Worm (Caenorhabditis elegans): ENCODE results near the gene F33C8.2.

F33C8.2 gene

DNA sequence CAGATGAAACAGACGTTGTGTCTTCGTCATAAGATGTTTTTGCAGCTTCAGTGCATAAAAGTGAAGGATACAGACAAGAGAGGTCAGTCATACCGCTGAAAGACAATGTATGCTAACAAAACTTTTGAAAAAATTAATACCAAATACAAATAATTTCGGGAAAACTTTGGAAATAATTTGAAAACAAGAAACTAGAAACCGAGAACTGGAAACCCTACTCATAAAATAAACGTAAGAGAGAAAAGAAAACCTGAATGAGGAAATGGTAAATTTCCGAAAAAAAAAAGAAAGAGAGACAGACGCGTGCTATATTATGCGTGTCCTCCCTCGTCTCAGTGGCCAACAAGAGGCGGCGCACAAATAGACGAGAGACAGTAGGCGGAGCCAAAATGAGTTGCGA lies 28.3 kb upstream of the F33C8.2 start, which contains the start of gene sox-3:
TSS of gene sox-3 (minus strand) at position 101 of the 400 bp plus-strand sequence.
- no peak for TF ChIP-seq mep-1 (tag; optimal IDR thresholded peaks at IDR 0.05)
- TF ChIP-seq ces-1 (GFP tag; optimal IDR thresholded peaks at IDR 0.05), result peak; percentile 3
- TF ChIP-seq ceh-83 (GFP tag; optimal IDR thresholded peaks at IDR 0.05), result no peak

ce11 chrX:14694633-14695177 lies 26.5 kb upstream of the F33C8.2 start:
- no peak for TF ChIP-seq elt-1 (tag; optimal IDR thresholded peaks at IDR 0.05; ENCODE audit: borderline replicate concordance, insufficient read depth)
- no peak for TF ChIP-seq hlh-1 (tag; optimal IDR thresholded peaks at IDR 0.05)
- peak; percentile 97 for TF ChIP-seq ces-1 (GFP tag; optimal IDR thresholded peaks at IDR 0.05)
- TF ChIP-seq lsy-2 (tag; optimal IDR thresholded peaks at IDR 0.05), result no peak
- no peak for TF ChIP-seq blmp-1 (tag; optimal IDR thresholded peaks at IDR 0.05)
- TF ChIP-seq snpc-4 (tag; optimal IDR thresholded peaks at IDR 0.05), result no peak
- TF ChIP-seq drap-1 (GFP tag; optimal IDR thresholded peaks at IDR 0.05), result no peak

- no peak for TF ChIP-seq ztf-11 (tag; optimal IDR thresholded peaks at IDR 0.05)
- peak; percentile 94 for TF ChIP-seq ces-1 (GFP tag; optimal IDR thresholded peaks at IDR 0.05)
- no peak for TF ChIP-seq pha-4 (tag; optimal IDR thresholded peaks at IDR 0.05)
- TF ChIP-seq mls-2 (tag; optimal IDR thresholded peaks at IDR 0.05), result no peak
- no peak for TF ChIP-seq nhr-2 (tag; optimal IDR thresholded peaks at IDR 0.05)
- TF ChIP-seq cnd-1 (tag; optimal IDR thresholded peaks at IDR 0.05), result no peak
- no peak for TF ChIP-seq hlh-1 (tag; optimal IDR thresholded peaks at IDR 0.05)
- no peak for TF ChIP-seq elt-1 (tag; optimal IDR thresholded peaks at IDR 0.05; ENCODE audit: borderline replicate concordance, insufficient read depth)
Measured at ce11 chrX:14695892-14696291, 25.3 kb upstream of the F33C8.2 start.

DNA sequence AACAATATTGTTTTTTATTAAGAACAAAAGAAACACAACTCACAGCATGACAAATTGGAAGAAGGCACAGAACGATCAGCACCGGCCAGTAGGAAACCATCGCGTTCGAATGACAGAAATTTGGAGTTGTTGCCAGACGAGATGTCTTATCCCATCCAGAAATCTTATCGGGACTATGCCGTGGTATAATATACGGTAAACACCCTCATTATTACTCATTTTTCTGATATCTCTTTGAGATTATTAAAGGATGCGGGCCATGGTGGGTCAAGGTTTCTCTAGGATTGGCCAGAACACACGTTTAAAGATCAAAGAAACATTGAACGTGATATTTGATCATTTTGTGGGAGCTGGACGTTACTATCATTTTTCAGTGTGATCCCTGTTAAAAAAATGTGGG lies 21.3 kb upstream of the F33C8.2 start, which contains the start of gene hch-1:
TSS of gene hch-1 (minus strand) at position 112 of the 400 bp plus-strand sequence.
- TF ChIP-seq nhr-2 (tag; optimal IDR thresholded peaks at IDR 0.05) (peak; percentile 32), elt-1 (tag; optimal IDR thresholded peaks at IDR 0.05; ENCODE audit: borderline replicate concordance, insufficient read depth) (peak; percentile 92), lin-32 (GFP tag; optimal IDR thresholded peaks at IDR 0.05) (no peak)

DNA sequence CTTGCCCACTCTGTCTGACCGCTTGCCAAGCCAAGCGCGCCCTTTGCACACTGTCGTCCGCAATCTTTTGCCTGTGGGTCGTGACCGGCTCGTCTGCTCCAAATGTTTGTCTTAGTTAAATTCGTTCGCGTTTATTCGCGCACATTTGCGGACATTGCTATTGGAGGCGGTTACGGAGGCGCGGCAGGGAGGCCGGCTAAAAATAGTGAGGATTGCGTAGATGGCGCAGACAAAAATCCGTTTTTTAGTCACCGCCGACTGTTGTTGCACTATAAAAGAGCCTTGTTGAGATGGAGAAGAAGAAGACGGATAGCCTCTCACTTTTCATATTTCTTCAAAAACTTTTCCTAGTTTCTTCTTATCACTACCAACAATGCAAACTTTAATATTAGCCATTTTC lies 19.7 kb upstream of the F33C8.2 start, which contains the start of gene F40E10.5:
TSS of gene F40E10.5 (plus strand) at position 301 of the 400 bp plus-strand sequence.
- TF ChIP-seq elt-3 (tag; optimal IDR thresholded peaks at IDR 0.05) (no peak), ceh-39 (tag; optimal IDR thresholded peaks at IDR 0.05) (no peak), nhr-2 (tag; optimal IDR thresholded peaks at IDR 0.05) (peak; percentile 39)

ce11 chrX:14704933-14705332 lies 16.3 kb upstream of the F33C8.2 start:
- TF ChIP-seq pha-4 (tag; optimal IDR thresholded peaks at IDR 0.05) (no peak), nhr-237 (tag; optimal IDR thresholded peaks at IDR 0.05) (no peak), ceh-83 (GFP tag; optimal IDR thresholded peaks at IDR 0.05) (no peak), snpc-4 (tag; optimal IDR thresholded peaks at IDR 0.05) (no peak), elt-3 (tag; optimal IDR thresholded peaks at IDR 0.05) (no peak), nhr-12 (tag; optimal IDR thresholded peaks at IDR 0.05) (no peak), lin-32 (GFP tag; optimal IDR thresholded peaks at IDR 0.05) (no peak), unc-120 (tag; optimal IDR thresholded peaks at IDR 0.05; ENCODE audit: poor library complexity, severe bottlenecking) (no peak), drap-1 (GFP tag; optimal IDR thresholded peaks at IDR 0.05) (no peak), unc-39 (tag; optimal IDR thresholded peaks at IDR 0.05) (no peak), mep-1 (tag; optimal IDR thresholded peaks at IDR 0.05) (no peak), unc-62 (GFP tag; optimal IDR thresholded peaks at IDR 0.05) (no peak)

DNA sequence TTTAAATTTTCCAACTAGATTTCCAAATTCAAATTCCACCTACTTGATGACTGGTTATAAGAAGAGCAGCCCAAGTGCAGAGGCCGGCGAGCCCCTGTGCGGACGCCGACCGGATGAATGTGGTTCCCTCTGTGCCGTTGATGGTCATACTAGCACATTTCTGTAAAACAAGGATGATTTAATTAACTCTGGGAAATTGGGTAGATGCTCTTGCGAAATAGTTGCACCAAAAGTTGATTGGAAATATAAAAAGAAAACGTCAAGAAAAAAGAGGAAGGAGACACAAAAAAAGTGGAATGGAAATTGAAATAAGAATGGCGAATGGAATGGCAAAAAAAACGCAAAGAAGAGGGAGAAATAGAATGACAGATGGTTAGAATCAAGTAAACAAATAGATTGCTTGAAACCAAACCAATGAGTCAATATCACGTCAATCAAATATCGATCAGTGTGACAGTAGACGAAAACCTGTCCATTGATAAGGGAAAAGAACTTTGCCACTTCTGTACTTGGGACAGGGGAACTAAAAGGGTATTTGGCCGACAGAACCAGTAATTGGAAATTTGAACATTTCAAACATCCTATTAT lies 14.4 kb upstream of the F33C8.2 start, which contains the start of gene tmem-184:
TSS of gene tmem-184 (minus strand) at position 164 of the 588 bp plus-strand sequence.
- TF ChIP-seq ceh-83 (GFP tag; optimal IDR thresholded peaks at IDR 0.05) (no peak), sem-2 (GFP tag; optimal IDR thresholded peaks at IDR 0.05) (no peak), drap-1 (GFP tag; optimal IDR thresholded peaks at IDR 0.05) (no peak), blmp-1 (tag; optimal IDR thresholded peaks at IDR 0.05) (no peak), M03D4.4 (tag; optimal IDR thresholded peaks at IDR 0.05) (no peak), nhr-2 (tag; optimal IDR thresholded peaks at IDR 0.05) (no peak), unc-62 (GFP tag; optimal IDR thresholded peaks at IDR 0.05) (peak; percentile 33), ces-1 (GFP tag; optimal IDR thresholded peaks at IDR 0.05) (peak; percentile 33), nhr-12 (tag; optimal IDR thresholded peaks at IDR 0.05) (no peak), snpc-4 (tag; optimal IDR thresholded peaks at IDR 0.05) (no peak), elt-1 (tag; optimal IDR thresholded peaks at IDR 0.05; ENCODE audit: borderline replicate concordance, insufficient read depth) (no peak), ham-2 (GFP tag; optimal IDR thresholded peaks at IDR 0.05) (no peak), mls-2 (tag; optimal IDR thresholded peaks at IDR 0.05) (no peak), pha-4 (tag; optimal IDR thresholded peaks at IDR 0.05) (no peak), unc-120 (tag; optimal IDR thresholded peaks at IDR 0.05; ENCODE audit: poor library complexity, severe bottlenecking) (no peak), sptf-1 (tag; optimal IDR thresholded peaks at IDR 0.05) (no peak), unc-39 (tag; optimal IDR thresholded peaks at IDR 0.05) (no peak)

Data from whole organism, mixed stage, embryonic.